Fruit fly (Drosophila melanogaster): Measurements from ENCODE around the gene Surf4.
A peak's percentile ranks its signal among the peaks of the same experiment; 100 is the strongest.

Gene Surf4

DNA sequence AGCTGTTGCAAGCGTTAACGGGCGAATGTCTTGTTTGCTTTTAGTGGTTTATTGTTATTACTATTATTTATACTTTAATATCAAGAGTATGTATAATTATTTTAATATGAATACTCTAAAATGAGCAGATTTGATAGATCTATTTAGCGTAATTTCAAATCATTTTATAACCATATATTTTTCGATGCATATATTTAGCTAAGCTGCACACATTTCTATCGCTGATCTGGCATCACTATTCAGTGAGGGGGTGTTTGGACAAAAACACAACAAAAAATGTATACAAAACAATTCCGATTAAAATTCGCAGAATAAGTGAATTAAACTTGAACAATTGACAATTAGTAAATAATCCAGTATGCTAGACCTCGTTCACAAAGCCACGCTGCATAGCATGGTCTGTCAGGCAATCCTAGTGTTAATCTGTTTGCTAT is 5.0 kb upstream of the Surf4 start, which contains the start of the genes Trs33 and Tmtc4 (continued):
- TF ChIP-seq CG7928 (GFP tag; optimal IDR thresholded peaks at IDR 0.05) (no peak), Deaf1 (tag; optimal IDR thresholded peaks at IDR 0.05) (no peak), CG6791 (GFP tag; IDR thresholded peaks at IDR 0.05; ENCODE audit: partially characterized antibody) (no peak), Hmr (GFP tag; optimal IDR thresholded peaks at IDR 0.05) (peak; percentile 30), btn (GFP tag; optimal IDR thresholded peaks at IDR 0.05) (no peak), pita (GFP tag; optimal IDR thresholded peaks at IDR 0.05) (no peak), CG7963 (GFP tag; IDR thresholded peaks at IDR 0.05; ENCODE audit: partially characterized antibody) (no peak), gsb (GFP tag; IDR thresholded peaks at IDR 0.05) (no peak), CG18011 (GFP tag; optimal IDR thresholded peaks at IDR 0.05) (no peak), CG1602 (GFP tag; optimal IDR thresholded peaks at IDR 0.05) (peak; percentile 15), ash1 (GFP tag; optimal IDR thresholded peaks at IDR 0.05) (no peak), sob (GFP tag; IDR thresholded peaks at IDR 0.05) (no peak), Ravus (GFP tag; IDR thresholded peaks at IDR 0.05) (no peak), ERR (GFP tag; optimal IDR thresholded peaks at IDR 0.05) (no peak), Scr (GFP tag; IDR thresholded peaks at IDR 0.05; ENCODE audit: partially characterized antibody) (peak; percentile 33; the same call in 1 of the 2 replicates), Ets65A (GFP tag) (peak; percentile 69), Hr3 (GFP tag; optimal IDR thresholded peaks at IDR 0.05) (peak; percentile 44), cwo (GFP tag; optimal IDR thresholded peaks at IDR 0.05) (no peak), CG4730 (GFP tag; IDR thresholded peaks at IDR 0.05) (no peak), CG17568 (GFP tag; optimal IDR thresholded peaks at IDR 0.05) (no peak), CoRest (tag; optimal IDR thresholded peaks at IDR 0.05) (peak; percentile 51), gro (GFP tag; optimal IDR thresholded peaks at IDR 0.05) (no peak), eve (GFP tag; optimal IDR thresholded peaks at IDR 0.05) (no peak), CG17385 (GFP tag; optimal IDR thresholded peaks at IDR 0.05) (peak; percentile 44), Usf (GFP tag; optimal IDR thresholded peaks at IDR 0.05) (no peak), CG43689 (GFP tag; IDR thresholded peaks at IDR 0.05) (no peak), tap (tag; optimal IDR thresholded peaks at IDR 0.05) (no peak), CG32772 (GFP tag; IDR thresholded peaks at IDR 0.05) (no peak), CG13123 (GFP tag; optimal IDR thresholded peaks at IDR 0.05) (peak; percentile 15), CG2889 (GFP tag; IDR thresholded peaks at IDR 0.05) (no peak), lov (optimal IDR thresholded peaks at IDR 0.05) (no peak), lov (GFP tag; IDR thresholded peaks at IDR 0.05) (no peak), CG33557 (GFP tag; optimal IDR thresholded peaks at IDR 0.05) (peak; percentile 34), amos (GFP tag; IDR thresholded peaks at IDR 0.05; ENCODE audit: partially characterized antibody) (no peak), CG14860 (GFP tag; IDR thresholded peaks at IDR 0.05; ENCODE audit: partially characterized antibody) (no peak), wek (GFP tag; optimal IDR thresholded peaks at IDR 0.05) (peak; percentile 23), CG1603 (tag; optimal IDR thresholded peaks at IDR 0.05) (peak; percentile 43), Atf6 (GFP tag; IDR thresholded peaks at IDR 0.05) (no peak), dimm (GFP tag; IDR thresholded peaks at IDR 0.05) (no peak), croc (GFP tag; conservative IDR thresholded peaks at IDR 0.05) (no peak), CG11695 (GFP tag; IDR thresholded peaks at IDR 0.05) (no peak), vvl (GFP tag; IDR thresholded peaks at IDR 0.05) (peak; percentile 71), Bdp1 (GFP tag; optimal IDR thresholded peaks at IDR 0.05) (no peak), Sox100B (GFP tag; optimal IDR thresholded peaks at IDR 0.05) (no peak), scrt (GFP tag; optimal IDR thresholded peaks at IDR 0.05) (peak; percentile 3), lab (GFP tag; optimal IDR thresholded peaks at IDR 0.05) (no peak), BtbVII (GFP tag; optimal IDR thresholded peaks at IDR 0.05) (peak; percentile 7), tx (GFP tag; optimal IDR thresholded peaks at IDR 0.05) (no peak), Gsc (GFP tag; IDR thresholded peaks at IDR 0.05) (no peak), CG11398 (GFP tag; optimal IDR thresholded peaks at IDR 0.05) (no peak), Nf-YA (GFP tag; IDR thresholded peaks at IDR 0.05) (no peak), E2f1 (GFP tag; IDR thresholded peaks at IDR 0.05) (no peak)
